Fruit fly (Drosophila melanogaster) whole organism, pupa: ENCODE data around the gene Uch-L5.

Source experiments
- CG10348 ChIP-seq: fragments of 200-800 bp; sonication (Bioruptor generic); IDR thresholded peaks from 2 replicates; pipeline ENCODE4 v1.3.6; 2022; ENCODE audit warnings: missing biosample characterization, missing genetic modification characterization
- CG12605 ChIP-seq: fragments of 200-800 bp; sonication (Bioruptor generic); IDR thresholded peaks from 2 replicates; pipeline ENCODE4 v1.3.6; 2022; ENCODE audit warnings: missing biosample characterization, missing genetic modification characterization
- CG13204 ChIP-seq: fragments of 200-800 bp; sonication (Bioruptor generic); optimal IDR thresholded peaks from 2 replicates; lab custom pipeline; 2018; ENCODE audit warnings: missing biosample characterization, mild to moderate bottlenecking, missing genetic modification characterization, moderate library complexity
- CG14655 ChIP-seq: fragments of 200-800 bp; sonication (Bioruptor generic); optimal IDR thresholded peaks from 3 replicates; lab custom pipeline; 2017; ENCODE audit warnings: mild to moderate bottlenecking, missing biosample characterization, missing genetic modification reagents, missing genetic modification characterization
- CG15710 ChIP-seq: fragments of 200-800 bp; sonication (Bioruptor generic); optimal IDR thresholded peaks from 2 replicates; lab custom pipeline; 2018; ENCODE audit warnings: missing biosample characterization, mild to moderate bottlenecking, missing genetic modification characterization, moderate library complexity
- CG17806 ChIP-seq: fragments of 200-800 bp; sonication (Bioruptor generic); optimal IDR thresholded peaks from 2 replicates; lab custom pipeline; 2018; ENCODE audit warnings: missing biosample characterization, mild to moderate bottlenecking, missing genetic modification characterization, moderate library complexity
- CG32121 ChIP-seq: fragments of 200-800 bp; sonication (Bioruptor generic); IDR thresholded peaks from 2 replicates; pipeline ENCODE4 v1.3.6; 2022; ENCODE audit warnings: missing biosample characterization, missing genetic modification characterization
- CG34367 ChIP-seq: fragments of 200-800 bp; sonication (Bioruptor generic); optimal IDR thresholded peaks from 2 replicates; lab custom pipeline; 2018; ENCODE audit warnings: missing biosample characterization, mild to moderate bottlenecking, missing genetic modification characterization
- CG4496 ChIP-seq: fragments of 200-800 bp; sonication (Bioruptor generic); IDR thresholded peaks from 3 replicates; pipeline ENCODE4 v1.3.6; 2022; ENCODE audit warnings: missing biosample characterization, missing genetic modification characterization
- CG8159 ChIP-seq: fragments of 200-800 bp; sonication (Bioruptor generic); optimal IDR thresholded peaks from 3 replicates; lab custom pipeline; 2018; ENCODE audit warnings: missing biosample characterization, mild to moderate bottlenecking, missing genetic modification characterization, moderate library complexity
- CG8301 ChIP-seq: fragments of 200-800 bp; sonication (Bioruptor generic); optimal IDR thresholded peaks from 2 replicates; lab custom pipeline; 2018; ENCODE audit warnings: missing biosample characterization, mild to moderate bottlenecking, missing genetic modification characterization
- CG9948 ChIP-seq: fragments of 200-800 bp; sonication (Bioruptor generic); optimal IDR thresholded peaks from 2 replicates; lab custom pipeline; 2018; ENCODE audit warnings: missing biosample characterization, mild to moderate bottlenecking, missing genetic modification characterization, moderate library complexity
- D1 ChIP-seq: fragments of 200-800 bp; sonication (Bioruptor generic); optimal IDR thresholded peaks from 2 replicates; lab custom pipeline; 2018; ENCODE audit warnings: missing biosample characterization, mild to moderate bottlenecking, missing genetic modification characterization, moderate library complexity
- EcR ChIP-seq: fragments of 200-800 bp; sonication (Bioruptor generic); optimal IDR thresholded peaks from 3 replicates; lab custom pipeline; 2019; ENCODE audit warnings: missing biosample characterization, missing genetic modification characterization, mild to moderate bottlenecking, moderate library complexity, missing genetic modification reagents
- Ets98B ChIP-seq: fragments of 200-800 bp; sonication (Bioruptor generic); IDR thresholded peaks from 2 replicates; pipeline ENCODE4 v1.3.6; 2022; ENCODE audit warnings: missing biosample characterization, missing genetic modification characterization
- Pif1A ChIP-seq: fragments of 200-800 bp; sonication (Bioruptor generic); optimal IDR thresholded peaks from 3 replicates; lab custom pipeline; 2016; ENCODE audit warnings: missing biosample characterization, missing genetic modification characterization
- Pif1B ChIP-seq: fragments of 200-800 bp; sonication (Bioruptor generic); optimal IDR thresholded peaks from 3 replicates; lab custom pipeline; 2016; ENCODE audit warnings: missing biosample characterization, missing genetic modification characterization
- Snoo ChIP-seq: fragments of 200-800 bp; sonication (Bioruptor generic); optimal IDR thresholded peaks from 3 replicates; lab custom pipeline; 2017; ENCODE audit warnings: missing biosample characterization, mild to moderate bottlenecking, missing genetic modification characterization, inconsistent platforms
- fd96Ca ChIP-seq: fragments of 200-800 bp; sonication (Bioruptor generic); IDR thresholded peaks from 3 replicates; pipeline ENCODE4 v1.3.6; 2022; ENCODE audit warnings: missing biosample characterization, missing genetic modification characterization
- gl ChIP-seq: fragments of 200-800 bp; sonication (Bioruptor generic); optimal IDR thresholded peaks from 2 replicates; lab custom pipeline; 2018; ENCODE audit warnings: missing biosample characterization, mild to moderate bottlenecking, missing genetic modification characterization
- rn ChIP-seq: fragments of 200-800 bp; sonication (Bioruptor generic); IDR thresholded peaks from 2 replicates; pipeline ENCODE4 v1.3.6; 2022; ENCODE audit warnings: missing biosample characterization, missing genetic modification characterization

The Uch-L5 gene

dm6 chr3L:9509037-9509830 is 32.5 kb upstream of the Uch-L5 start, which contains the start of gene CG3408:
Gene CG3408, minus strand, starts transcription at chr3L:9509583.
- TF ChIP-seq gl (tag; lab: Kevin White, UChicago) (peak; percentile 23), fd96Ca (GFP tag; lab: Robert Waterston, UW) (no peak), CG13204 (GFP tag; lab: Kevin White, UChicago) (peak; percentile 77), CG17806 (no peak), CG8301 (tag; lab: Kevin White, UChicago) (no peak), EcR (peak; percentile 57), CG8159 (tag; lab: Kevin White, UChicago) (no peak), Pif1B (GFP tag; lab: Kevin White, UChicago) (no peak), Ets98B (0 out of 2 replicates have a peak, but pooled peaks have one; percentile 35), D1 (tag; lab: Kevin White, UChicago) (no peak), CG32121 (GFP tag; lab: Robert Waterston, UW) (no peak), CG14655 (GFP tag; lab: Kevin White, UChicago) (no peak), CG4496 (peak; percentile 65; the same call in 2 of the 3 replicates), CG10348 (no peak), Snoo (peak; percentile 99), Pif1A (GFP tag; lab: Kevin White, UChicago) (peak; percentile 37), rn (GFP tag; lab: Robert Waterston, UW) (no peak), CG12605 (GFP tag; lab: Robert Waterston, UW) (no peak; the same call in 1 of the 2 replicates), CG9948 (tag; lab: Kevin White, UChicago) (no peak), CG15710 (tag; lab: Kevin White, UChicago) (no peak), CG34367 (tag; lab: Kevin White, UChicago) (no peak)

- TF ChIP-seq EcR = no peak
- TF ChIP-seq rn (GFP tag; lab: Robert Waterston, UW) = no peak
- TF ChIP-seq CG8159 (tag; lab: Kevin White, UChicago) = peak; percentile 45
- no peak for TF ChIP-seq Ets98B
- TF ChIP-seq CG17806 = peak; percentile 23
- TF ChIP-seq, all 21 proteins: peak for 2
Observed at dm6 chr3L:9508653-9509036, 31.9 kb upstream of the Uch-L5 start.

dm6 chr3L:9506421-9506820 is 29.7 kb upstream of the Uch-L5 start:
- no peak for TF ChIP-seq CG4496

- TF ChIP-seq Pif1B (GFP tag; lab: Kevin White, UChicago) (no peak), EcR (peak; percentile 92)
- TF ChIP-seq, all 21 proteins: peak for 1
Observed at dm6 chr3L:9505713-9506062, 28.9 kb upstream of the Uch-L5 start.

dm6 chr3L:9505007-9505712 is 28.4 kb upstream of the Uch-L5 start, which contains the start of gene path:
Gene path, minus strand, starts transcription at chr3L:9505328.
- no peak for TF ChIP-seq gl (tag; lab: Kevin White, UChicago)
- peak; percentile 19; the same call in 1 of the 2 replicates for TF ChIP-seq Ets98B
- peak; percentile 44 for TF ChIP-seq CG14655 (GFP tag; lab: Kevin White, UChicago)
- TF ChIP-seq CG8159 (tag; lab: Kevin White, UChicago) = peak; percentile 76
- TF ChIP-seq CG17806 = peak; percentile 12
- no peak for TF ChIP-seq Pif1A (GFP tag; lab: Kevin White, UChicago)
- TF ChIP-seq CG10348 = no peak
- peak; percentile 45 for TF ChIP-seq CG15710 (tag; lab: Kevin White, UChicago)
- peak; percentile 80 for TF ChIP-seq D1 (tag; lab: Kevin White, UChicago)
- TF ChIP-seq CG34367 (tag; lab: Kevin White, UChicago) = no peak
- TF ChIP-seq CG13204 (GFP tag; lab: Kevin White, UChicago) = no peak
- TF ChIP-seq CG9948 (tag; lab: Kevin White, UChicago) = peak; percentile 55
- TF ChIP-seq fd96Ca (GFP tag; lab: Robert Waterston, UW) = no peak
- TF ChIP-seq CG4496 = peak; percentile 56; the same call in 1 of the 3 replicates
- peak; percentile 58 for TF ChIP-seq EcR
- peak; percentile 12; the same call in 1 of the 2 replicates for TF ChIP-seq CG32121 (GFP tag; lab: Robert Waterston, UW)
- TF ChIP-seq rn (GFP tag; lab: Robert Waterston, UW) = no peak
- TF ChIP-seq CG8301 (tag; lab: Kevin White, UChicago) = no peak
- peak; percentile 1 for TF ChIP-seq Pif1B (GFP tag; lab: Kevin White, UChicago)
- no peak for TF ChIP-seq CG12605 (GFP tag; lab: Robert Waterston, UW)
- peak; percentile 46 for TF ChIP-seq Snoo

- TF ChIP-seq CG8301 (tag; lab: Kevin White, UChicago) (no peak), Pif1B (GFP tag; lab: Kevin White, UChicago) (no peak), CG32121 (GFP tag; lab: Robert Waterston, UW) (no peak), CG9948 (tag; lab: Kevin White, UChicago) (no peak), CG34367 (tag; lab: Kevin White, UChicago) (no peak), Ets98B (no peak), CG4496 (no peak), EcR (no peak), gl (tag; lab: Kevin White, UChicago) (no peak), fd96Ca (GFP tag; lab: Robert Waterston, UW) (no peak), CG8159 (tag; lab: Kevin White, UChicago) (no peak)
- TF ChIP-seq, all 21 proteins: peak for 0
Observed at dm6 chr3L:9504530-9504929, 27.8 kb upstream of the Uch-L5 start.
